Worm (Caenorhabditis elegans) whole organism, L3 larva: ENCODE results near the gene C04E7.5.

Experiments used
- ama-1 ChIP-seq: fragments of 150-350 bp; optimal IDR thresholded peaks from 2 replicates; lab custom pipeline; 2018
- ceh-16 ChIP-seq: sonication (generic microtip); optimal IDR thresholded peaks from 2 replicates; lab custom pipeline; 2017; ENCODE audit warnings: missing biosample characterization, missing genetic modification characterization
- ceh-82 ChIP-seq: fragments of 150-350 bp; optimal IDR thresholded peaks from 2 replicates; lab custom pipeline; 2014; ENCODE audit warnings: missing biosample characterization, missing genetic modification characterization
- elt-2 ChIP-seq: sonication (generic microtip); optimal IDR thresholded peaks from 2 replicates; lab custom pipeline; 2016; ENCODE audit warnings: missing genetic modification reagents, mild to moderate bottlenecking, missing genetic modification characterization, missing compliant biosample characterization
- elt-3 ChIP-seq, 3 experiments: fragments of 150-350 bp in 1 of 3; sonication (generic microtip) in 2 of 3; optimal IDR thresholded peaks; 2 replicates in 2 of 3; 4 replicates in 1 of 3; lab custom pipeline; 2014 to 2017; ENCODE audit warnings: missing biosample characterization in 3 of 3, missing genetic modification characterization in 3 of 3
- hmg-11 ChIP-seq: sonication (generic microtip); optimal IDR thresholded peaks from 2 replicates; lab custom pipeline; 2016; ENCODE audit warnings: missing genetic modification characterization, missing compliant biosample characterization
- jun-1 ChIP-seq: fragments of 150-350 bp; optimal IDR thresholded peaks from 2 replicates; lab custom pipeline; 2014; ENCODE audit warnings: missing biosample characterization, missing genetic modification reagents, missing genetic modification characterization
- nhr-25 ChIP-seq: sonication (generic microtip); optimal IDR thresholded peaks from 2 replicates; lab custom pipeline; 2017; ENCODE audit warnings: missing biosample characterization, missing genetic modification characterization
- nhr-28 ChIP-seq: fragments of 150-350 bp; optimal IDR thresholded peaks from 2 replicates; lab custom pipeline; 2014; ENCODE audit warnings: missing biosample characterization, missing genetic modification characterization
- skn-1 ChIP-seq: fragments of 150-350 bp; optimal IDR thresholded peaks from 2 replicates; lab custom pipeline; 2014; ENCODE audit warnings: missing biosample characterization, missing genetic modification characterization
- snpc-4 ChIP-seq: fragments of 150-350 bp; optimal IDR thresholded peaks from 2 replicates; lab custom pipeline; 2014; ENCODE audit warnings: missing biosample characterization, missing genetic modification characterization
- tbx-2 ChIP-seq: sonication (generic microtip); optimal IDR thresholded peaks from 2 replicates; lab custom pipeline; 2016; ENCODE audit warnings: mild to moderate bottlenecking, missing genetic modification characterization, missing compliant biosample characterization
- unc-62 ChIP-seq: fragments of 150-350 bp; sonication (generic microtip); optimal IDR thresholded peaks from 4 replicates; lab custom pipeline; 2014; ENCODE audit warnings: missing biosample characterization, missing genetic modification reagents, missing genetic modification characterization

DNA sequence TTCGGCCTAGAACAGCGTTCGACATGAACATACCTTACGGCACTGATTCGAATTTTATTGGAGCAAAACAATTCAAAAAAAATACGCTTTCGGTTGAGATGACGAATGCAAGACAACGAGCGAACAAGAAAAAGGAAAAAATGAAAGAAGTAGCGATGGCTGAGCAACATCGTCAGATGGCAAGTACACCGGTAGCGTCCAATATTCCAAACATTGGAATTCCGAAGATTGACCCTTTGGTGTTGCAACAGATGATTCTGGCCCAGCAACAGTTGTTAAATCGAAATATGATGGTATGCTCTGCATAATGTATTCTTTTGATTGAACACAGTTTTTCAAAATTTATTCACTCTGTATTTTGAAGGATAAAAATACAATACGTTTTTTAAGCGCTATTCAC lies 27.9 kb upstream of the C04E7.5 start:
- TF ChIP-seq ceh-82 (tag; lab: Kevin White, UChicago) (no peak), unc-62 (no peak), snpc-4 (tag; lab: Kevin White, UChicago) (no peak), ama-1 (lab: Kevin White, UChicago) (no peak), elt-3 (tag; optimal IDR thresholded peaks at IDR 0.05; lab: Kevin White, UChicago) (no peak), tbx-2 (tag; lab: Kevin White, UChicago) (no peak), elt-2 (no peak), jun-1 (tag; lab: Kevin White, UChicago) (no peak), skn-1 (tag; lab: Kevin White, UChicago) (no peak), nhr-28 (tag; lab: Kevin White, UChicago) (no peak), ceh-16 (tag; lab: Kevin White, UChicago) (no peak), nhr-25 (no peak), hmg-11 (tag; lab: Kevin White, UChicago) (no peak)
